Fruit fly (Drosophila melanogaster): ENCODE measurements around the gene gish.

Gene gish

DNA sequence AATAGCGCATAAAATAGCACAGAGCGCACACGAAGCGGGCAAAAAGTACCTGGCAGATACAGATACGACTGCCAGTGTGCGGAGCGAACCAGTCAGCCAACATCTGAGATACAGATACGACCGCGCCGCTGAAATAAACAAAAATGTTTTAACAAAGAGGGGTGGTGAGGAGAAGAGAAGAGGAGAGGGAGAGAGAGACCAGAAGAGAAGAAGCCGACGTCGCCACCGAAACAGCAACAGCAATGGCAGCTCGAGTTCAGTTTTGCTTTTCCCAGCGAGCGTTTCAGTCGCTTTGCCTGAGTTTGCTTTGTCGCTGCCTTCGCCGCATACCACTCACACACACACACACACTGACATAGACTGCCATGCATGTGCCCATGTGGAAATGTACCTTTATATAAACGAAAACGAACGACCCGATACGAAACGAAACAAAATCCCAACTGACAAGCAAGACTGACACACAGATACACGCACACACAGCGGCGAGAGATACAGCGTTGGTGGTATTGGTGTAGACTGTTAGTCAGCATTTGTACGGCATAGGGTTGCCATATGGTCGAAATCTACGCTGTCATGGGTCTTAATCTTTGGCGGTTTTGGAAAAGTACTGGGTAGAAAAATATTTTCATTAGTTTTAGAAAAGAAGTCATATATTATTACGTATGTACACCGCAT is 31.0 kb upstream of the gish start (continued):
- no peak for TF ChIP-seq Blimp-1 (GFP tag; optimal IDR thresholded peaks at IDR 0.05)
- TF ChIP-seq CG11294 (GFP tag; IDR thresholded peaks at IDR 0.05): no peak
- peak; percentile 15 for TF ChIP-seq Ets96B (tag; optimal IDR thresholded peaks at IDR 0.05)
- peak; percentile 14 for TF ChIP-seq Eip75B (GFP tag; optimal IDR thresholded peaks at IDR 0.05)
- TF ChIP-seq acj6 (GFP tag; optimal IDR thresholded peaks at IDR 0.05): peak; percentile 40
- peak; percentile 69 for TF ChIP-seq Eip93F (GFP tag; optimal IDR thresholded peaks at IDR 0.05)
- TF ChIP-seq spab (GFP tag; optimal IDR thresholded peaks at IDR 0.05): no peak
- peak; percentile 28 for TF ChIP-seq CG8632 (GFP tag; optimal IDR thresholded peaks at IDR 0.05)
- peak; percentile 56 for TF ChIP-seq pdm3 (GFP tag; optimal IDR thresholded peaks at IDR 0.05)
- TF ChIP-seq CG32006 (GFP tag; optimal IDR thresholded peaks at IDR 0.05): no peak
- TF ChIP-seq esn (GFP tag; optimal IDR thresholded peaks at IDR 0.05): no peak
- no peak for TF ChIP-seq CG6276 (GFP tag; optimal IDR thresholded peaks at IDR 0.05)
- no peak for TF ChIP-seq CG9139 (GFP tag; optimal IDR thresholded peaks at IDR 0.05)
- peak; percentile 56 for TF ChIP-seq Hr4 (GFP tag; optimal IDR thresholded peaks at IDR 0.05)
- TF ChIP-seq Sox15 (GFP tag; optimal IDR thresholded peaks at IDR 0.05): peak; percentile 57
- TF ChIP-seq achi (GFP tag; optimal IDR thresholded peaks at IDR 0.05): peak; percentile 41
- TF ChIP-seq Met (GFP tag; optimal IDR thresholded peaks at IDR 0.05): peak; percentile 45
- peak; percentile 2 for TF ChIP-seq CG11762 (GFP tag; optimal IDR thresholded peaks at IDR 0.05; ENCODE audit: insufficient read depth)
- no peak for TF ChIP-seq Eip78C (GFP tag)
- peak; percentile 29 for TF ChIP-seq CG11902 (GFP tag; optimal IDR thresholded peaks at IDR 0.05)
- TF ChIP-seq Gug (GFP tag; IDR thresholded peaks at IDR 0.05): no peak

dm6 chr3R:16241822-16242221 is 30.4 kb upstream of the gish start:
- TF ChIP-seq CG11762 (GFP tag; optimal IDR thresholded peaks at IDR 0.05; ENCODE audit: insufficient read depth) (no peak), spab (GFP tag; optimal IDR thresholded peaks at IDR 0.05) (no peak), vri (GFP tag; optimal IDR thresholded peaks at IDR 0.05) (no peak), CG6792 (GFP tag; optimal IDR thresholded peaks at IDR 0.05) (no peak), Ets21C (GFP tag; optimal IDR thresholded peaks at IDR 0.05) (no peak), Sox14 (GFP tag; optimal IDR thresholded peaks at IDR 0.05) (no peak), CG32006 (GFP tag; optimal IDR thresholded peaks at IDR 0.05) (peak; percentile 69), CG3919 (GFP tag; optimal IDR thresholded peaks at IDR 0.05) (no peak), Ets96B (tag; optimal IDR thresholded peaks at IDR 0.05) (no peak), Gug (GFP tag; IDR thresholded peaks at IDR 0.05) (no peak), svp (GFP tag) (no peak), CG4318 (GFP tag; optimal IDR thresholded peaks at IDR 0.05) (peak; percentile 61), net (GFP tag; optimal IDR thresholded peaks at IDR 0.05) (no peak), Hr38 (GFP tag; optimal IDR thresholded peaks at IDR 0.05) (no peak), CG9139 (GFP tag; optimal IDR thresholded peaks at IDR 0.05) (no peak), CG15336 (GFP tag; IDR thresholded peaks at IDR 0.05) (no peak), CG6808 (GFP tag; optimal IDR thresholded peaks at IDR 0.05) (peak; percentile 24), dac (GFP tag; optimal IDR thresholded peaks at IDR 0.05) (no peak), CG11294 (GFP tag; IDR thresholded peaks at IDR 0.05) (no peak), CG11902 (GFP tag; optimal IDR thresholded peaks at IDR 0.05) (no peak), dsx (GFP tag; optimal IDR thresholded peaks at IDR 0.05; ENCODE audit: poor library complexity, severe bottlenecking) (no peak), Sox102F (GFP tag; optimal IDR thresholded peaks at IDR 0.05) (no peak), achi (GFP tag; optimal IDR thresholded peaks at IDR 0.05) (no peak), CG6276 (GFP tag; optimal IDR thresholded peaks at IDR 0.05) (peak; percentile 42), salr (GFP tag; optimal IDR thresholded peaks at IDR 0.05) (peak in 1 of 2 experiments; percentile 88), OdsH (GFP tag; optimal IDR thresholded peaks at IDR 0.05) (no peak), CG16779 (tag; optimal IDR thresholded peaks at IDR 0.05) (no peak), eg (GFP tag; IDR thresholded peaks at IDR 0.05) (no peak), CG8119 (GFP tag; IDR thresholded peaks at IDR 0.05) (no peak), CG7368 (GFP tag; optimal IDR thresholded peaks at IDR 0.05) (no peak), CG34406 (GFP tag; optimal IDR thresholded peaks at IDR 0.05) (no peak), CG1621 (tag; optimal IDR thresholded peaks at IDR 0.05) (no peak), Hr39 (GFP tag; optimal IDR thresholded peaks at IDR 0.05) (no peak), CG31627 (GFP tag; optimal IDR thresholded peaks at IDR 0.05) (peak; percentile 6), CG10669 (GFP tag; optimal IDR thresholded peaks at IDR 0.05) (no peak), fkh (GFP tag; optimal IDR thresholded peaks at IDR 0.05) (no peak), cyc (GFP tag; optimal IDR thresholded peaks at IDR 0.05) (no peak), CG6854 (GFP tag; optimal IDR thresholded peaks at IDR 0.05) (no peak)
